Worm (Caenorhabditis elegans): ENCODE data around the gene fat-6.

- TF ChIP-seq nhr-237 (tag; optimal IDR thresholded peaks at IDR 0.05): peak; percentile 44
- TF ChIP-seq ceh-39 (tag; optimal IDR thresholded peaks at IDR 0.05): peak; percentile 46
- no peak for TF ChIP-seq mls-2 (tag; optimal IDR thresholded peaks at IDR 0.05)
- peak; percentile 81 for TF ChIP-seq pha-4 (tag; optimal IDR thresholded peaks at IDR 0.05)
- TF ChIP-seq unc-120 (tag; optimal IDR thresholded peaks at IDR 0.05; ENCODE audit: poor library complexity, severe bottlenecking): no peak
- no peak for TF ChIP-seq unc-39 (tag; optimal IDR thresholded peaks at IDR 0.05)
- TF ChIP-seq ces-1 (GFP tag; optimal IDR thresholded peaks at IDR 0.05): peak; percentile 5
- TF ChIP-seq mep-1 (tag; optimal IDR thresholded peaks at IDR 0.05): peak; percentile 44
- no peak for TF ChIP-seq unc-62 (GFP tag; optimal IDR thresholded peaks at IDR 0.05)
- TF ChIP-seq lsy-2 (tag; optimal IDR thresholded peaks at IDR 0.05): peak; percentile 68
- TF ChIP-seq bed-3 (GFP tag; optimal IDR thresholded peaks at IDR 0.05): no peak
- no peak for TF ChIP-seq blmp-1 (tag; optimal IDR thresholded peaks at IDR 0.05)
Observed at ce11 chrIV:11961485-11962255, 46.2 kb upstream of the fat-6 start, which contains the start of gene ZK829.7.

All from whole organism, mixed stage, embryonic.